Worm (Caenorhabditis elegans): ENCODE results near the gene K08H10.6.
"Not testable (repeated sequence)": the region's sequence is repeated elsewhere in the genome, so short reads cannot be mapped to it uniquely, and the experiment has no call there.

DNA sequence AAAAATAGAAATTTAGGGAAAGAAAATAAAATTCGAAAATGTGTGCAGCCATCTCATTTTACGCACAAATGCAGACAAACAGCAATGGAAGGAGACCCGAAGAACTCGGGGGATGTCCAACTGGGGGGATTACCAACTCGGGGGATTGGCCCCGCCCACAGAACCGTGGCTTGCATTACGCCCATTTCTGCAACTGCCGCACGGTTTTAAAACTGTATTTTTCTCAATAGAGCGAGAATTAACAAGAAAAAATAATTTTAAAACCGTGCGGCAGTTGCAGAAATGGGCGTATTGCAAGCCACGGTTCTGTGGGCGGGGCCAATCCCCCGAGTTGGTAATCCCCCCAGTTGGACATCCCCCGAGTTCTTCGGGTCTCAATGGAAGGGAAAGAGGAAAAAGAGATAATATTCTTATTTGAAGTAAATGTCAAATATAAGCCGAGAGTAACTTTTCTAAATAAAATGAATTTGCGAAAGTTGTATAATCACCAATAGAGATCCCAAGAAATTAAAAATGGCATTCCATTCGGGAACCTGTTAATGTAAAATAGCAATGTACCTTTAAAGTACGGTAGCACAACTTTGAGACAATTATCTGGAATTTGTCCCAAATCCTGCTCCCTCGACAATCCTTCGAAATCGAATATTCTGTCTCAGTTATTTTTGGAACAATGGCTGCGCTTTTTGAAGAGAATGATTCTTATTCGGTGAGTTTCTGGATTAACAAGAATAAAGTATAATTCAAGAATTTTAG lies 14.8 kb downstream of the K08H10.6 start, which contains the start of the genes ruvb-1 and tofu-1:
- TF ChIP-seq fkh-10 (GFP tag; optimal IDR thresholded peaks at IDR 0.05); lin-11 (tag; optimal IDR thresholded peaks at IDR 0.05); C38D4.7 (GFP tag; optimal IDR thresholded peaks at IDR 0.05); eyg-1 (tag; optimal IDR thresholded peaks at IDR 0.05): not testable (repeated sequence)
- TF ChIP-seq F13H6.1 (tag; optimal IDR thresholded peaks at IDR 0.05) = peak; percentile 70

Measured in whole organism, late embryonic.